Worm (Caenorhabditis elegans): ENCODE measurements around the gene C06E1.11.

DNA sequence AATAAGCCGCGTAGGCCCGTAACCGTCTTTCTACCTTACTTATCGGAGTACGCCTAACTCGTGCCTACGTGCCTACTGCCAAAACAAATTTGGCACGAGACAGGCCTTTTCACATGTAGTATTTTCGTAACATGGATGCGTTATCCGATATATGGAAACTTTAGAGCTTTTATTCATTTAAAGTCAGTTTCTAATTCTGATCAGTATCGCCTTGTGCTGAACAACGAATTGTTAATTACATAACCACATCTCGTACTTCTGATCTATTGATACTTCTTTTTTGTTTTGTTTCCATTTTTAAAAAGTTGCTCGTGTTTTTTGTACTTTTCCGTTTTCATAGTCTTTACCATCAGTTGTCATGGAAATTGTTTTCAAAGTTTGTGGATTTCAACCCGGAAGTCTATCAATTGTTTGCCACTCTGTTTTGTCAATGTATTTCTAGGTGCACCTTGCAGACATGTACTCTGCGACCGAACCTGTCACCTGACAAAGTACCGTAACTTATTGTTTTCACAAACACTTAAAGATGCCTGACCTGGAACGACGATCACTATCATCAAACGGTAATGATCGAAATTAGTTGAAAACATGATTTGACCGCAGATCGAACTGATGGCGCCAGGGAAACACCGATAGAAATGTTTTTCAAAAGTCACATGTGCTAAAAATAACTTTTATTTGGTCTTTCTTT is 41.3 kb upstream of the C06E1.11 start:
- TF ChIP-seq nhr-12 (tag; optimal IDR thresholded peaks at IDR 0.05), result no peak
- no peak for TF ChIP-seq ztf-4 (tag; optimal IDR thresholded peaks at IDR 0.05)
- no peak for TF ChIP-seq nhr-11 (tag; optimal IDR thresholded peaks at IDR 0.05)

Measured in whole organism, L2 larva.